Fruit fly (Drosophila melanogaster) whole organism, embryonic: ENCODE results near the gene Hecw.

Source experiments
- Adf1 ChIP-seq: fragments of 200-800 bp; sonication (Bioruptor generic); IDR thresholded peaks from 2 replicates; pipeline ENCODE4 v1.3.6; 2022; ENCODE audit warnings: missing biosample characterization, missing genetic modification characterization
- C15 ChIP-seq: fragments of 200-800 bp; sonication (Bioruptor generic); IDR thresholded peaks from 3 replicates; pipeline ENCODE4 v1.3.6; 2022; ENCODE audit warnings: missing biosample characterization, missing genetic modification characterization
- CG1024 ChIP-seq: fragments of 200-800 bp; sonication (Bioruptor generic); IDR thresholded peaks from 2 replicates; pipeline ENCODE4 v1.3.6; 2022; ENCODE audit warnings: missing biosample characterization, missing genetic modification characterization
- CG11247 ChIP-seq: fragments of 200-800 bp; sonication (Bioruptor generic); IDR thresholded peaks from 2 replicates; pipeline ENCODE4 v1.3.6; 2022; ENCODE audit warnings: missing biosample characterization, missing genetic modification characterization
- CG12659 ChIP-seq: fragments of 200-800 bp; sonication (Bioruptor generic); optimal IDR thresholded peaks from 3 replicates; lab custom pipeline; 2017; ENCODE audit warnings: mild to moderate bottlenecking, missing biosample characterization, missing genetic modification reagents, missing genetic modification characterization
- CG15073 ChIP-seq: fragments of 200-800 bp; sonication (Bioruptor generic); optimal IDR thresholded peaks from 2 replicates; lab custom pipeline; 2016; ENCODE audit warnings: missing biosample characterization, missing genetic modification characterization
- CG17359 ChIP-seq: fragments of 200-800 bp; sonication (Bioruptor generic); optimal IDR thresholded peaks from 3 replicates; lab custom pipeline; 2018; ENCODE audit warnings: missing biosample characterization, mild to moderate bottlenecking, missing genetic modification characterization, moderate library complexity
- CG18619 ChIP-seq: fragments of 200-800 bp; sonication (Bioruptor generic); optimal IDR thresholded peaks from 3 replicates; lab custom pipeline; 2017; ENCODE audit warnings: missing biosample characterization, mild to moderate bottlenecking, missing genetic modification characterization
- CG3407 ChIP-seq: fragments of 200-800 bp; sonication (Bioruptor generic); optimal IDR thresholded peaks from 2 replicates; lab custom pipeline; 2018; ENCODE audit warnings: missing biosample characterization, mild to moderate bottlenecking, missing genetic modification characterization
- CG34376 ChIP-seq: fragments of 200-800 bp; sonication (Bioruptor generic); optimal IDR thresholded peaks from 2 replicates; lab custom pipeline; 2018; ENCODE audit warnings: missing biosample characterization, mild to moderate bottlenecking, missing genetic modification characterization
- CG6254 ChIP-seq: fragments of 200-800 bp; sonication (Bioruptor generic); optimal IDR thresholded peaks from 3 replicates; lab custom pipeline; 2017; ENCODE audit warnings: mild to moderate bottlenecking, missing biosample characterization, missing genetic modification reagents, missing genetic modification characterization
- CG6791 ChIP-seq: fragments of 200-800 bp; sonication (Bioruptor generic); IDR thresholded peaks from 3 replicates; pipeline ENCODE4 v1.3.6; 2022; ENCODE audit warnings: missing biosample characterization, missing genetic modification characterization; ENCODE audit not compliant: partially characterized antibody
- CG8290 ChIP-seq, 3 experiments: fragments of 200-800 bp; sonication (Bioruptor generic); optimal IDR thresholded peaks; 2 replicates each; lab custom pipeline; 2016 to 2019; ENCODE audit warnings: missing biosample characterization in 3 of 3, missing genetic modification characterization in 3 of 3, mild to moderate bottlenecking in 2 of 3, moderate library complexity in 1 of 3
- CG8924 ChIP-seq: fragments of 200-800 bp; optimal IDR thresholded peaks from 3 replicates; lab custom pipeline; 2019; ENCODE audit warnings: missing biosample characterization, mild to moderate bottlenecking, missing genetic modification characterization, moderate library complexity
- Dek ChIP-seq: fragments of 200-800 bp; sonication (Bioruptor generic); optimal IDR thresholded peaks from 3 replicates; lab custom pipeline; 2019; ENCODE audit warnings: missing biosample characterization, mild to moderate bottlenecking, missing genetic modification characterization, moderate library complexity
- Doc2 ChIP-seq: fragments of 200-800 bp; sonication (Bioruptor generic); IDR thresholded peaks from 2 replicates; pipeline ENCODE4 v1.3.6; 2022; ENCODE audit warnings: missing biosample characterization, missing genetic modification characterization
- Drgx ChIP-seq: fragments of 200-800 bp; sonication (Bioruptor generic); IDR thresholded peaks from 2 replicates; pipeline ENCODE4 v1.3.6; 2022; ENCODE audit warnings: missing biosample characterization, missing genetic modification characterization
- Elba2 ChIP-seq: fragments of 200-800 bp; sonication (Bioruptor generic); optimal IDR thresholded peaks from 3 replicates; lab custom pipeline; 2016; ENCODE audit warnings: missing biosample characterization, missing genetic modification characterization
- HLH54F ChIP-seq: fragments of 200-800 bp; sonication (Bioruptor generic); optimal IDR thresholded peaks from 3 replicates; lab custom pipeline; 2016; ENCODE audit warnings: missing biosample characterization, missing genetic modification characterization
- MESR4 ChIP-seq: fragments of 200-800 bp; sonication (Bioruptor generic); optimal IDR thresholded peaks from 2 replicates; lab custom pipeline; 2018; ENCODE audit warnings: missing biosample characterization, mild to moderate bottlenecking, missing genetic modification characterization, moderate library complexity
- MTF-1 ChIP-seq: fragments of 200-800 bp; sonication (Bioruptor generic); optimal IDR thresholded peaks from 2 replicates; lab custom pipeline; 2018; ENCODE audit warnings: missing biosample characterization, mild to moderate bottlenecking, missing genetic modification characterization, borderline replicate concordance
- Pdp1 ChIP-seq, 2 experiments: fragments of 200-800 bp; sonication (Bioruptor generic); optimal IDR thresholded peaks; 3 replicates each; lab custom pipeline; 2016; ENCODE audit warnings: missing biosample characterization in 2 of 2, missing genetic modification characterization in 2 of 2, mild to moderate bottlenecking in 1 of 2, moderate library complexity in 1 of 2
- Ravus ChIP-seq: fragments of 200-800 bp; sonication (Bioruptor generic); IDR thresholded peaks from 2 replicates; pipeline ENCODE4 v1.3.6; 2022; ENCODE audit warnings: missing biosample characterization, missing genetic modification characterization
- Taf1 ChIP-seq: fragments of 200-800 bp; sonication (Bioruptor generic); IDR thresholded peaks from 2 replicates; pipeline ENCODE4 v1.3.6; 2022; ENCODE audit warnings: missing biosample characterization, missing genetic modification characterization
- Vsx1 ChIP-seq: fragments of 200-800 bp; sonication (Bioruptor generic); optimal IDR thresholded peaks from 2 replicates; lab custom pipeline; 2017; ENCODE audit warnings: missing biosample characterization, mild to moderate bottlenecking, missing genetic modification characterization, missing genetic modification reagents
- YL-1 ChIP-seq: fragments of 200-800 bp; sonication (Bioruptor generic); optimal IDR thresholded peaks from 3 replicates; lab custom pipeline; 2017; ENCODE audit warnings: missing biosample characterization, mild to moderate bottlenecking, missing genetic modification characterization
- aop ChIP-seq: fragments of 200-800 bp; sonication (Bioruptor generic); IDR thresholded peaks from 2 replicates; pipeline ENCODE4 v1.3.6; 2022; ENCODE audit warnings: missing biosample characterization, missing genetic modification characterization
- bbx ChIP-seq: fragments of 200-800 bp; sonication (Bioruptor generic); IDR thresholded peaks from 2 replicates; pipeline ENCODE4 v1.3.6; 2022; ENCODE audit warnings: missing biosample characterization, missing genetic modification characterization; ENCODE audit not compliant: partially characterized antibody
- crc ChIP-seq: fragments of 200-800 bp; sonication (Bioruptor generic); optimal IDR thresholded peaks from 2 replicates; lab custom pipeline; 2016; ENCODE audit warnings: missing biosample characterization, missing genetic modification characterization
- crol ChIP-seq: fragments of 200-800 bp; sonication (Bioruptor generic); IDR thresholded peaks from 2 replicates; pipeline ENCODE4 v1.3.6; 2022; ENCODE audit warnings: missing biosample characterization, missing genetic modification characterization
- cwo ChIP-seq: fragments of 200-800 bp; sonication (Bioruptor generic); optimal IDR thresholded peaks from 3 replicates; lab custom pipeline; 2017; ENCODE audit warnings: missing biosample characterization, missing genetic modification characterization, mild to moderate bottlenecking, moderate library complexity, missing genetic modification reagents
- ewg ChIP-seq: fragments of 200-800 bp; sonication (Bioruptor generic); optimal IDR thresholded peaks from 3 replicates; lab custom pipeline; 2017; ENCODE audit warnings: mild to moderate bottlenecking, missing biosample characterization, missing genetic modification reagents, missing genetic modification characterization
- eyg ChIP-seq: fragments of 200-800 bp; sonication (Bioruptor generic); optimal IDR thresholded peaks from 3 replicates; lab custom pipeline; 2016; ENCODE audit warnings: missing biosample characterization, missing genetic modification characterization
- grn ChIP-seq: fragments of 200-800 bp; sonication (Bioruptor generic); optimal IDR thresholded peaks from 3 replicates; lab custom pipeline; 2017; ENCODE audit warnings: missing biosample characterization, missing genetic modification characterization
- her ChIP-seq: fragments of 200-800 bp; sonication (Bioruptor generic); optimal IDR thresholded peaks from 2 replicates; lab custom pipeline; 2016; ENCODE audit warnings: missing biosample characterization, missing genetic modification characterization
- ind ChIP-seq: fragments of 200-800 bp; sonication (Bioruptor generic); optimal IDR thresholded peaks from 3 replicates; lab custom pipeline; 2016; ENCODE audit warnings: missing biosample characterization, missing genetic modification characterization
- nerfin-1 ChIP-seq: fragments of 200-800 bp; sonication (Bioruptor generic); optimal IDR thresholded peaks from 3 replicates; lab custom pipeline; 2019; ENCODE audit warnings: missing biosample characterization, mild to moderate bottlenecking, missing genetic modification characterization, moderate library complexity
- p53 ChIP-seq: fragments of 200-800 bp; sonication (Bioruptor generic); optimal IDR thresholded peaks from 2 replicates; lab custom pipeline; 2016; ENCODE audit warnings: missing biosample characterization, missing genetic modification characterization
- peb ChIP-seq: fragments of 200-800 bp; sonication (Bioruptor generic); IDR thresholded peaks from 2 replicates; pipeline ENCODE4 v1.3.6; 2022; ENCODE audit warnings: missing biosample characterization, missing genetic modification characterization
- sd ChIP-seq: fragments of 200-800 bp; sonication (Bioruptor generic); optimal IDR thresholded peaks from 3 replicates; lab custom pipeline; 2018; ENCODE audit warnings: missing biosample characterization, mild to moderate bottlenecking, missing genetic modification characterization, moderate library complexity
- sens ChIP-seq: fragments of 200-800 bp; sonication (Bioruptor generic); peaks from one replicate; lab custom pipeline; 2016; ENCODE audit warnings: missing biosample characterization, missing genetic modification characterization
- sqz ChIP-seq: fragments of 200-800 bp; sonication (Bioruptor generic); optimal IDR thresholded peaks from 3 replicates; lab custom pipeline; 2018; ENCODE audit warnings: missing biosample characterization, mild to moderate bottlenecking, missing genetic modification characterization
- tgo ChIP-seq: fragments of 200-800 bp; sonication (Bioruptor generic); IDR thresholded peaks from 3 replicates; pipeline ENCODE4 v1.3.6; 2022; ENCODE audit warnings: missing biosample characterization, missing genetic modification characterization
- tio ChIP-seq: fragments of 200-800 bp; sonication (Bioruptor generic); optimal IDR thresholded peaks from 2 replicates; lab custom pipeline; 2017; ENCODE audit warnings: missing biosample characterization, missing genetic modification characterization, inconsistent platforms
- zf30C ChIP-seq: fragments of 200-800 bp; sonication (Bioruptor generic); optimal IDR thresholded peaks from 3 replicates; lab custom pipeline; 2018; ENCODE audit warnings: missing biosample characterization, mild to moderate bottlenecking, missing genetic modification characterization

Hecw gene

DNA sequence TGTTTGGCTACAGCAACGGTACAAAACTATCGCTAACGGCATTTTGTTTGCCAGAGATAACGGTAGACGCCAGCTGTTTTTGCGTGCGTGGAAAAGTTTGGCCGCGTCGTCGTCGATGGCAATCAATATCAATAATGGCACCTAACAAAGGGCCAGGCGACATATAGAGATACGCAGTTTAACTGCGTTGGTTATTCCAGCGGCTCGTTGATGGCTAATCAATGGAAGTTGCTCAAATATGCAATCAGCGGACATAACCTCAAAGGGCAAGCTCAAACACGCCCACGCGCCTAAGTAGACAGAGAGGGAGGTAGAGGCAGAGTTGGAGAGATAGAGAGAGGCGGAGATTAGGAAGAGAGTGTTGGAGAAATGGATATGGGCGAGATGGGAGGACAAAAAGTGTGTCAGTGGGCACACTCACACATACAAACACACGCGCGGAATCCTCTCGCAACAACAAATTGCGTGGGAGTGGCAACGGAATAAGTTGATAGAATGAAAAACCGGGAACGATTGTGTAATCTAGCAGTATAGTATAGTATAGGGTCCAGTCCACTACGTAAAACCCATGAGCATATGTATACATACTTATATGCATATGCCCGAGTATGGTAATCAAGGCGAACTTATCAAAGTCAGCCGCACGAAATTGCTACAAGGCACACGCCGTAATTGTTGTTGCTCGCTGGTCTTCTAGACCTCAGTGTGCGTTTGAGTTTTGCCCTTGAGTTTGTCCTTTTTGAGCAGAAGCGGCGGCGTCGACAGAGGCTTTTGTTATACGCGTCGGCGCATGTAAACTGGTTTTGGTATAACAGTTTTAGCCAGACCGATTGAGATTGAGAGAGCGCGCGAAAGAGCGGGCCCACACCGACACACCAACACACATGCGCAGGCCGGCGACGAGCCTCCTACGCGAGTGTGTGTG is 9.3 kb upstream of the Hecw start (continued):
- TF ChIP-seq CG34376 (GFP tag; lab: Kevin White, UChicago) (peak; percentile 17), Pdp1 (GFP tag; optimal IDR thresholded peaks at IDR 0.05; lab: Kevin White, UChicago) (peak in 1 of 2 experiments; percentile 81), Adf1 (GFP tag; lab: Robert Waterston, UW) (peak; percentile 78; the same call in 1 of the 2 replicates), Ravus (GFP tag; lab: Robert Waterston, UW) (no peak), peb (no peak), p53 (GFP tag; lab: Kevin White, UChicago) (peak; percentile 44), grn (peak; percentile 26), CG8290 (GFP tag; optimal IDR thresholded peaks at IDR 0.05; lab: Kevin White, UChicago) (no peak), CG8290 (tag; optimal IDR thresholded peaks at IDR 0.05; lab: Kevin White, UChicago) (peak in 1 of 2 experiments; percentile 51), crol (peak; percentile 63), sd (tag; lab: Kevin White, UChicago) (peak; percentile 29), cwo (GFP tag; lab: Kevin White, UChicago) (no peak)

DNA sequence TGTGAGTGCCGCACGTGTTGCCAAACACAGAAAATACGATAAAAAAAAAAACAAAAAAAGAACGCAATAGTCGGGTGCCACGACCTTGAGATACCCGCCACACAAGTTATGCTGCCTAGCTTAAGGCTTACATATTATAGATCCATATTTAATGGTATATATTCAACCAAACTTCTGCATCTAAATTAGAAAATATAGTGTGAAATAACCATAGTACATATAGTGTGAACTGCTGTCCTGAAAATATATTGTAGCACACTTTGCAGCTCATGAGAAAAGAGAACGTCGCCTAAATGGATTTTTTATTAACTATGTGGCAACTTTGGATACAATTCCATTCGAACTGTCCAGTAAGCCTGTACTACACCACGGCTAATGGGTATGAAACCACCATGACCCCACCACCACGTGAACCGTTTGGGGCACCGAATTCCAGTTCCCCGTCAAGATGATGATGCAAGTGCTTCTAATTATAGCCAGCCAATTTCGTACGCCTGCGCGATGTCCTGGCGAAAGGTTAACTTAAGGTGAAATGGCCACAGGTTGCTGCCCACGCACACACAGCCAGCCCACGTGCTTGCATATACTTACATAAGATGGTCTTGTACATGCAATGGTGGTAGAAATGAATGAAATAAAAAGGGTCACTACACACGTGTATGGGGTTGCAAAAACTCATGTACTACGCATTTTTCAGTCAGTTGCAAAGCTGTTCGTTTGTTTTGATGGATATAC is 8.5 kb upstream of the Hecw start:
- TF ChIP-seq Taf1 (GFP tag; lab: Robert Waterston, UW), result peak; percentile 39; the same call in 1 of the 2 replicates
- 0 out of 2 replicates have a peak, but pooled peaks have one; percentile 34 for TF ChIP-seq CG11247
- peak; percentile 63 for TF ChIP-seq eyg (GFP tag; lab: Kevin White, UChicago)
- TF ChIP-seq her (GFP tag; lab: Kevin White, UChicago), result peak; percentile 16
- no peak for TF ChIP-seq zf30C (GFP tag; lab: Kevin White, UChicago)
- no peak for TF ChIP-seq CG6791 (GFP tag; lab: Robert Waterston, UW)
- peak; percentile 49 for TF ChIP-seq Vsx1 (GFP tag; lab: Kevin White, UChicago)
- TF ChIP-seq CG1024 (GFP tag; lab: Robert Waterston, UW), result no peak
- no peak for TF ChIP-seq tio (GFP tag; lab: Kevin White, UChicago)
- TF ChIP-seq tgo, result peak; percentile 69
- peak; percentile 55 for TF ChIP-seq CG3407 (GFP tag; lab: Kevin White, UChicago)
- no peak for TF ChIP-seq Elba2 (GFP tag; lab: Kevin White, UChicago)
- TF ChIP-seq Drgx (GFP tag; lab: Robert Waterston, UW), result peak; percentile 75
- peak; percentile 76 for TF ChIP-seq CG8924 (tag; lab: Kevin White, UChicago)
- TF ChIP-seq C15 (GFP tag; lab: Robert Waterston, UW), result 0 out of 3 replicates have a peak, but pooled peaks have one; percentile 20
- TF ChIP-seq MTF-1 (GFP tag; lab: Kevin White, UChicago), result no peak
- peak; percentile 79 for TF ChIP-seq HLH54F (GFP tag; lab: Kevin White, UChicago)
- TF ChIP-seq ind (GFP tag; lab: Kevin White, UChicago), result peak; percentile 75
- no peak for TF ChIP-seq CG15073 (GFP tag; lab: Kevin White, UChicago)
- TF ChIP-seq Doc2 (GFP tag; lab: Robert Waterston, UW), result 0 out of 2 replicates have a peak, but pooled peaks have one; percentile 11
- no peak for TF ChIP-seq MESR4 (GFP tag; lab: Kevin White, UChicago)
- peak; percentile 96 for TF ChIP-seq sens (GFP tag; lab: Kevin White, UChicago)
- TF ChIP-seq sqz, result peak; percentile 89
- TF ChIP-seq CG12659 (GFP tag; lab: Kevin White, UChicago), result peak; percentile 82
- peak; percentile 64 for TF ChIP-seq nerfin-1 (tag; lab: Kevin White, UChicago)
- TF ChIP-seq crc (GFP tag; lab: Kevin White, UChicago), result peak; percentile 40
- peak; percentile 76 for TF ChIP-seq CG17359
- peak; percentile 65 for TF ChIP-seq Dek (tag; lab: Kevin White, UChicago)
- TF ChIP-seq YL-1 (GFP tag; lab: Kevin White, UChicago), result peak; percentile 4
- TF ChIP-seq CG6254 (GFP tag; lab: Kevin White, UChicago), result peak; percentile 13
- no peak for TF ChIP-seq bbx (GFP tag; lab: Robert Waterston, UW)
- no peak for TF ChIP-seq aop (GFP tag; lab: Robert Waterston, UW)
- peak; percentile 77 for TF ChIP-seq ewg (GFP tag; lab: Kevin White, UChicago)
- TF ChIP-seq CG18619 (GFP tag; lab: Kevin White, UChicago), result peak; percentile 77
